Worm (Caenorhabditis elegans) whole organism, early embryonic: Measurements from ENCODE around the gene str-39.

Experiments used
- B0310.2 ChIP-seq: sonication (generic microtip); optimal IDR thresholded peaks from 2 replicates; lab custom pipeline; 2016; ENCODE audit warnings: mild to moderate bottlenecking, missing genetic modification characterization, missing compliant biosample characterization
- F13C5.2 ChIP-seq: sonication (generic microtip); optimal IDR thresholded peaks from 2 replicates; lab custom pipeline; 2017; ENCODE audit warnings: mild to moderate bottlenecking, missing genetic modification characterization, inconsistent platforms, missing compliant biosample characterization
- ama-1 ChIP-seq: fragments of 150-350 bp; optimal IDR thresholded peaks from 2 replicates; lab custom pipeline; 2014
- ceh-13 ChIP-seq: fragments of 200-800 bp; sonication (Bioruptor generic); optimal IDR thresholded peaks from 2 replicates; lab custom pipeline; 2018; ENCODE audit warnings: mild to moderate bottlenecking, missing genetic modification characterization, missing compliant biosample characterization
- ets-7 ChIP-seq: sonication (generic microtip); optimal IDR thresholded peaks from 2 replicates; lab custom pipeline; 2016; ENCODE audit warnings: missing genotype, missing genetic modification characterization, missing compliant biosample characterization
- flt-1 ChIP-seq: fragments of 200-800 bp; sonication (Bioruptor generic); IDR thresholded peaks from 2 replicates; pipeline ENCODE4 v1.3.6; 2022; ENCODE audit warnings: missing genetic modification characterization, missing compliant biosample characterization
- scrt-1 ChIP-seq: fragments of 200-800 bp; sonication (Bioruptor generic); IDR thresholded peaks from 2 replicates; pipeline ENCODE4 v1.3.6; 2022; ENCODE audit warnings: missing genetic modification characterization, missing compliant biosample characterization
- sea-1 ChIP-seq: fragments of 200-800 bp; sonication (Bioruptor generic); conservative IDR thresholded peaks from 2 replicates; pipeline ENCODE4 v1.3.6; 2022; ENCODE audit warnings: missing genetic modification characterization, missing compliant biosample characterization
- tbx-37 ChIP-seq: fragments of 200-800 bp; sonication (Bioruptor generic); conservative IDR thresholded peaks from 2 replicates; pipeline ENCODE4 v1.3.6; 2022; ENCODE audit warnings: missing genetic modification reagents, missing genetic modification characterization, missing compliant biosample characterization
- tra-4 ChIP-seq: sonication (generic microtip); optimal IDR thresholded peaks from 2 replicates; lab custom pipeline; 2017; ENCODE audit warnings: missing genetic modification characterization, missing compliant biosample characterization

ce11 chrV:2869503-2869902, 10.2 kb downstream of the str-39 start, which contains the start of gene srh-241:
- TF ChIP-seq ama-1 (lab: Kevin White, UChicago) = no peak
- TF ChIP-seq ceh-13 (GFP tag; lab: Kevin White, UChicago) = no peak
- TF ChIP-seq scrt-1 = no peak
- TF ChIP-seq F13C5.2 (tag; lab: Kevin White, UChicago) = no peak
- TF ChIP-seq tra-4 (tag; lab: Kevin White, UChicago) = no peak
- no peak for TF ChIP-seq ets-7 (tag; lab: Kevin White, UChicago)
- TF ChIP-seq sea-1 (GFP tag; lab: Robert Waterston, UW) = no peak
- no peak for TF ChIP-seq tbx-37 (GFP tag; lab: Robert Waterston, UW)
- no peak for TF ChIP-seq B0310.2
- TF ChIP-seq flt-1 (GFP tag; lab: Robert Waterston, UW) = no peak
